Fruit fly (Drosophila melanogaster): Measurements from ENCODE around the gene CG32982.

CG32982 gene

dm6 chr2L:9175172-9175571 lies 49.6 kb downstream of the CG32982 start (continued):
- TF ChIP-seq CG15479 (GFP tag; optimal IDR thresholded peaks at IDR 0.05) (no peak), CG30403 (GFP tag; optimal IDR thresholded peaks at IDR 0.05) (no peak), CG3407 (GFP tag; optimal IDR thresholded peaks at IDR 0.05) (no peak), CG3847 (GFP tag; IDR thresholded peaks at IDR 0.05) (peak; percentile 22; the same call in 1 of the 2 replicates), sob (GFP tag; IDR thresholded peaks at IDR 0.05) (peak; percentile 66; the same call in 1 of the 2 replicates), CG17361 (GFP tag; IDR thresholded peaks at IDR 0.05) (no peak), Hmr (GFP tag; optimal IDR thresholded peaks at IDR 0.05) (peak; percentile 6), CG3281 (GFP tag; optimal IDR thresholded peaks at IDR 0.05) (peak; percentile 16), CG32532 (GFP tag; IDR thresholded peaks at IDR 0.05) (peak; percentile 51), gce (GFP tag; IDR thresholded peaks at IDR 0.05) (no peak), cg (GFP tag; optimal IDR thresholded peaks at IDR 0.05) (peak; percentile 32), Trl (optimal IDR thresholded peaks at IDR 0.05) (peak; percentile 58 to 66), Trl (GFP tag; optimal IDR thresholded peaks at IDR 0.05) (no peak), CG14014 (GFP tag; IDR thresholded peaks at IDR 0.05) (peak; percentile 72; the same call in 1 of the 2 replicates), rib (GFP tag; IDR thresholded peaks at IDR 0.05) (peak; percentile 81), PHDP (tag; optimal IDR thresholded peaks at IDR 0.05) (peak; percentile 54), CG13894 (tag; optimal IDR thresholded peaks at IDR 0.05) (peak; percentile 93), chinmo (GFP tag; IDR thresholded peaks at IDR 0.05; ENCODE audit: partially characterized antibody) (peak; percentile 84; the same call in 3 of the 4 replicates), Bteb2 (GFP tag; optimal IDR thresholded peaks at IDR 0.05) (no peak)

dm6 chr2L:9176114-9176553 lies 50.6 kb downstream of the CG32982 start:
- peak; percentile 1 for TF ChIP-seq CG2116 (GFP tag; optimal IDR thresholded peaks at IDR 0.05)
- TF ChIP-seq bsh (GFP tag; optimal IDR thresholded peaks at IDR 0.05): peak in 1 of 2 experiments; percentile 70
- TF ChIP-seq Sox102F (GFP tag; optimal IDR thresholded peaks at IDR 0.05): no peak
- peak; percentile 82 for TF ChIP-seq mirr (GFP tag; optimal IDR thresholded peaks at IDR 0.05)
- no peak for TF ChIP-seq CG15696 (tag; optimal IDR thresholded peaks at IDR 0.05)
- peak; percentile 81 for TF ChIP-seq zen2 (GFP tag; IDR thresholded peaks at IDR 0.05; ENCODE audit: partially characterized antibody)
- no peak for TF ChIP-seq tna (GFP tag; IDR thresholded peaks at IDR 0.05; ENCODE audit: partially characterized antibody)
- no peak for TF ChIP-seq crc (GFP tag; optimal IDR thresholded peaks at IDR 0.05)
- TF ChIP-seq Oaz (GFP tag; IDR thresholded peaks at IDR 0.05): no peak
- TF ChIP-seq ato (GFP tag; IDR thresholded peaks at IDR 0.05; ENCODE audit: partially characterized antibody): peak; percentile 59; the same call in 1 of the 2 replicates
- no peak for TF ChIP-seq ERR (GFP tag; optimal IDR thresholded peaks at IDR 0.05)
- TF ChIP-seq ap (GFP tag; IDR thresholded peaks at IDR 0.05): no peak
- peak; percentile 49 for TF ChIP-seq Scr (GFP tag; IDR thresholded peaks at IDR 0.05; ENCODE audit: partially characterized antibody)
- TF ChIP-seq CG12299 (tag; optimal IDR thresholded peaks at IDR 0.05): peak; percentile 37
- TF ChIP-seq CG3163 (GFP tag; optimal IDR thresholded peaks at IDR 0.05): peak; percentile 100
- TF ChIP-seq Rfx (GFP tag; IDR thresholded peaks at IDR 0.05): peak; percentile 59
- peak; percentile 2 for TF ChIP-seq CG13424 (tag; optimal IDR thresholded peaks at IDR 0.05)
- no peak for TF ChIP-seq ase (GFP tag; IDR thresholded peaks at IDR 0.05)
- TF ChIP-seq NK7.1 (GFP tag; optimal IDR thresholded peaks at IDR 0.05): no peak
- TF ChIP-seq CG17912 (GFP tag; optimal IDR thresholded peaks at IDR 0.05): peak; percentile 46
- TF ChIP-seq CG17829 (tag; optimal IDR thresholded peaks at IDR 0.05): peak; percentile 47
- peak in 1 of 2 experiments; percentile 21 for TF ChIP-seq Pdp1 (GFP tag; optimal IDR thresholded peaks at IDR 0.05)
- TF ChIP-seq Doc3 (GFP tag; IDR thresholded peaks at IDR 0.05; ENCODE audit: partially characterized antibody): no peak
- peak; percentile 10 for TF ChIP-seq CG1233 (GFP tag; optimal IDR thresholded peaks at IDR 0.05)
- TF ChIP-seq CG4404 (GFP tag; IDR thresholded peaks at IDR 0.05): no peak
- no peak for TF ChIP-seq Sin3A (optimal IDR thresholded peaks at IDR 0.05)
- no peak for TF ChIP-seq en (GFP tag; optimal IDR thresholded peaks at IDR 0.05)
- no peak for TF ChIP-seq CG18599 (GFP tag; optimal IDR thresholded peaks at IDR 0.05)
- TF ChIP-seq lilli (GFP tag; optimal IDR thresholded peaks at IDR 0.05): no peak
- no peak for TF ChIP-seq CG10274 (GFP tag; optimal IDR thresholded peaks at IDR 0.05)
- no peak for TF ChIP-seq CG14860 (GFP tag; IDR thresholded peaks at IDR 0.05; ENCODE audit: partially characterized antibody)
- TF ChIP-seq CG2120 (GFP tag; optimal IDR thresholded peaks at IDR 0.05): no peak

All from whole organism, embryonic.